Fruit fly (Drosophila melanogaster) whole organism, wandering third instar larva: ENCODE results near the gene CG11444.

ENCODE experiments used
- Abd-B ChIP-seq: fragments of >200 bp; optimal IDR thresholded peaks from 2 replicates; lab custom pipeline; 2017; ENCODE audit warnings: missing biosample characterization, missing genetic modification characterization
- CG32264 ChIP-seq: fragments of 200-800 bp; sonication (Bioruptor generic); optimal IDR thresholded peaks from 2 replicates; lab custom pipeline; 2016; ENCODE audit warnings: missing biosample characterization, missing genetic modification characterization
- Dfd ChIP-seq: fragments of >200 bp; optimal IDR thresholded peaks from 2 replicates; lab custom pipeline; 2017; ENCODE audit warnings: missing biosample characterization, missing genetic modification characterization
- br ChIP-seq: fragments of 200-800 bp; sonication (Bioruptor generic); optimal IDR thresholded peaks from 2 replicates; lab custom pipeline; 2016; ENCODE audit warnings: missing biosample characterization, missing genetic modification characterization
- lola ChIP-seq: fragments of >200 bp; optimal IDR thresholded peaks from 2 replicates; lab custom pipeline; 2017; ENCODE audit warnings: missing biosample characterization, missing genetic modification characterization
- pan ChIP-seq: fragments of >200 bp; optimal IDR thresholded peaks from 2 replicates; lab custom pipeline; 2017

- no peak for TF ChIP-seq Abd-B (GFP tag; lab: Kevin White, UChicago)
- no peak for TF ChIP-seq br (GFP tag; lab: Kevin White, UChicago)
- TF ChIP-seq CG32264 (GFP tag; lab: Kevin White, UChicago): no peak
- no peak for TF ChIP-seq lola (GFP tag; lab: Kevin White, UChicago)
- no peak for TF ChIP-seq pan (lab: Kevin White, UChicago)
- no peak for TF ChIP-seq Dfd (GFP tag; lab: Kevin White, UChicago)
These were observed 3.6 kb upstream of the CG11444 start, which contains the start of gene CG3546 for dm6 chrX:4557772-4558171.
